Worm (Caenorhabditis elegans) whole organism, L4/young adult: ENCODE data around the gene srh-211.

Experiments
- W03F9.2 ChIP-seq: fragments of 150-350 bp; optimal IDR thresholded peaks from 2 replicates; lab custom pipeline; 2014; ENCODE audit warnings: missing biosample characterization, missing genetic modification characterization
- dao-5 ChIP-seq: sonication (generic microtip); optimal IDR thresholded peaks from 2 replicates; lab custom pipeline; 2016; ENCODE audit warnings: missing genotype, missing genetic modification characterization, moderate library complexity, missing compliant biosample characterization
- him-1 ChIP-seq: sonication (generic microtip); optimal IDR thresholded peaks from 2 replicates; lab custom pipeline; 2016; ENCODE audit warnings: missing genotype, missing genetic modification reagents, missing genetic modification characterization, missing compliant biosample characterization

DNA sequence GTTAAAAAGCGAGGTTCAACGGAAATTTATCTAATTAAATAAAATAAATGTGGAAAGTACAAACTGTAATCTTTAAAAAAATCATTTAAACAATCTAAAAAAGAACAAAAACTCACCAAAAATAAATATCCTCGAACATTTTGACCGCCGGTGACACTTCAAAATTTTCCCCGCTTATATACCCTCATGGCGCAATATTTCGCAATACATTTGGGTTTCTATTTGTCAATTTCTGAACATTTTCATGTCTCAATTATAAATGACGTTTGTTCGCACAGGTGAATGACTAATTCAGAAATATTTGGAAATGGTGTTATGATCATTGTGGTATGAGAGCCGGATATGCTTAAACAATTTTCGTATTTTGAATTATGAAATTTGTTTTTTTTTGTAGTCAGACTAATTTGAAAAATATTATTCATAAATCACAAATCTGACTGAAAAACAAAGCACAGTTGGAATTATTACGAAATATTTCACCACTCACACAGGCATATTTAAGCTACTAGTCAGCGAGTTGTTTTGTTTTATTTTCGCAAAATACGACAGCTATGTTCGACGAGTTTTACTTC is 39.2 kb downstream of the srh-211 start, which contains the start of the genes C49G7.10 and irg-2:
- peak; percentile 18 for TF ChIP-seq W03F9.2 (tag; lab: Kevin White, UChicago)
- no peak for TF ChIP-seq him-1 (tag; lab: Kevin White, UChicago)
- TF ChIP-seq dao-5 (tag; lab: Kevin White, UChicago), result no peak
